Fruit fly (Drosophila melanogaster): Measurements from ENCODE around the gene alien.
A peak's percentile ranks its signal among the peaks of the same experiment; 100 is the strongest.

alien gene

DNA sequence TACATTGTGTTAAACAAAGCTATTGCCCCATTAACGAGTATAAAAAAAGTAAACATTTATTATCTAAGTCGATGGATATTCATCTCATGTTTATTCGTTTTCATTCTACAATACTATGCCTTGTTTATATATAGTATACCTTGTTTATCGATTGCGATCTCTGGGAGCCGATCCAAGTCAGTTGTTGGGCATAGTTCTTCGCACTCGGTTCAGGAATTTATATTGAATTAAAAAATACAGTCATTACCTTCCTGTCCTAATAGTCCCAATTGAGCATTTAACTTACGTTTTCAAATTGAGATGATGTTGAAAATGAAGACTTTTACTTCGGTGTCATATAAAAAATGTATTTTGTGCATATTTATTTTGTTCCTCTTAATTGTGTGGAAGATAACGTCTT lies 32.5 kb downstream of the alien start, which contains the start of gene CG32984:
CG32984 (plus strand) TSS at position 301 of the 400 bp plus-strand sequence.
- TF ChIP-seq CG31627 (GFP tag; optimal IDR thresholded peaks at IDR 0.05) (no peak), topi (GFP tag; optimal IDR thresholded peaks at IDR 0.05) (no peak), Eip78C (GFP tag) (no peak), CG11762 (GFP tag; optimal IDR thresholded peaks at IDR 0.05; ENCODE audit: insufficient read depth) (no peak), Sox14 (GFP tag; optimal IDR thresholded peaks at IDR 0.05) (no peak), CG8632 (GFP tag; optimal IDR thresholded peaks at IDR 0.05) (no peak), Hr39 (GFP tag; optimal IDR thresholded peaks at IDR 0.05) (no peak), CG6276 (GFP tag; optimal IDR thresholded peaks at IDR 0.05) (no peak), Hr4 (GFP tag; optimal IDR thresholded peaks at IDR 0.05) (no peak), salr (GFP tag; optimal IDR thresholded peaks at IDR 0.05) (no peak), CG10669 (GFP tag; optimal IDR thresholded peaks at IDR 0.05) (no peak), vri (GFP tag; optimal IDR thresholded peaks at IDR 0.05) (no peak), Hr38 (GFP tag; optimal IDR thresholded peaks at IDR 0.05) (no peak), Lpt (GFP tag; optimal IDR thresholded peaks at IDR 0.05) (no peak), svp (GFP tag) (no peak), fd85E (GFP tag; optimal IDR thresholded peaks at IDR 0.05) (no peak), CG3919 (GFP tag; optimal IDR thresholded peaks at IDR 0.05) (no peak)

DNA sequence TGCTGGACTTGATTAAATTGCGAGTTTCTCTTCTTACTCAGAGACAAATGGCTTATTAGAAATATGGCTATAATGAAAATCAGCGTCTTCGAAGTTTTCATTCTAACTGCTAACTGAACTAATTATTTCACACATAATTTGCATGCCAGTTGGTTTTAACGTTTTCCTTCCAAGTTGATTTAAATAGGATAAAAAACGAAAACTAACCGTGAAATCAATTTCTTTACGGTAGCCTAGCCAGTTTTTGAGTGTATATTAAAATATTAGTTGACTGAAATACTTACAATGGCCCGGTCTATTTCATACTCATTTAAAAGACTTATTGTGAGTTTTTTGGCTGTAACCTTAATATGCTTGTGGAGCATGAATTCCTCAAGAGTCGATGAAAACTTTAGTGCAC lies 34.9 kb downstream of the alien start, which contains the start of the genes CG9525 and CG32985:
CG9525 (minus strand) TSS at position 101 of the 400 bp plus-strand sequence.
CG32985 (plus strand) TSS at position 280 of the 400 bp plus-strand sequence.
- no peak for TF ChIP-seq salr (GFP tag; optimal IDR thresholded peaks at IDR 0.05)

DNA sequence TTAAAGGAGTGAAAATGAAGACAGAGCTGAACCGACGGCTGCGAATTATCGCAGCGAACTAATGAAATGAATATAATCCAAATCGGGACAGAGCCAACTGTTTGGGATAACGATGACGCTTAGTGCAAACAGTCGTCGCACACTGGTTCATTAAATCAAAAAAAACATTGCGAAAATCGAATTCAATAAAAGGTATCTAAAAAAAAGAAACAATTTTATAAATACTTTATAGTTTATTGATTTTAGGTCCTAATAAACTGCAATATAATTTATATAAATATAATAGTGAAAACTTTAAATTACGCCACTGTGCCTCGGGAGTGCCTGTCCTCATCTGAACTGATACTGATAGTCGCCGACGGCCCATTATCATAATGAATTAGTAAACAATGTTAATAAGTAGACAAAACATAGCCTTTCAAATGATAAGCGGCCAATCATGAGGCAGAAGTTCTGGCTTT lies 38.1 kb downstream of the alien start, which contains the start of gene CG31886:
CG31886 (minus strand) TSS at position 51 of the 461 bp plus-strand sequence.
- peak; percentile 27 for TF ChIP-seq CG10631 (GFP tag; optimal IDR thresholded peaks at IDR 0.05)
- no peak for TF ChIP-seq CG6854 (GFP tag; optimal IDR thresholded peaks at IDR 0.05)
- TF ChIP-seq topi (GFP tag; optimal IDR thresholded peaks at IDR 0.05): no peak
- TF ChIP-seq CG1621 (tag; optimal IDR thresholded peaks at IDR 0.05): no peak
- TF ChIP-seq Blimp-1 (GFP tag; optimal IDR thresholded peaks at IDR 0.05): no peak
- TF ChIP-seq CG34406 (GFP tag; optimal IDR thresholded peaks at IDR 0.05): no peak
- TF ChIP-seq OdsH (GFP tag; optimal IDR thresholded peaks at IDR 0.05): peak; percentile 56
- no peak for TF ChIP-seq Eip78C (GFP tag)
- peak; percentile 20 for TF ChIP-seq CG3919 (GFP tag; optimal IDR thresholded peaks at IDR 0.05)
- peak; percentile 1 for TF ChIP-seq CG10669 (GFP tag; optimal IDR thresholded peaks at IDR 0.05)
- TF ChIP-seq fd59A (GFP tag; optimal IDR thresholded peaks at IDR 0.05): no peak
- TF ChIP-seq svp (GFP tag): peak; percentile 24
- no peak for TF ChIP-seq CG6792 (GFP tag; optimal IDR thresholded peaks at IDR 0.05)
- peak; percentile 10 for TF ChIP-seq acj6 (GFP tag; optimal IDR thresholded peaks at IDR 0.05)
- no peak for TF ChIP-seq CG6808 (GFP tag; optimal IDR thresholded peaks at IDR 0.05)
- no peak for TF ChIP-seq dac (GFP tag; optimal IDR thresholded peaks at IDR 0.05)
- TF ChIP-seq lz (GFP tag; optimal IDR thresholded peaks at IDR 0.05): no peak
- TF ChIP-seq CG11294 (GFP tag; IDR thresholded peaks at IDR 0.05): peak; percentile 44
- peak; percentile 75 for TF ChIP-seq CG32006 (GFP tag; optimal IDR thresholded peaks at IDR 0.05)
- TF ChIP-seq eg (GFP tag; IDR thresholded peaks at IDR 0.05): peak; percentile 82; the same call in 2 of the 3 replicates
- TF ChIP-seq CG6276 (GFP tag; optimal IDR thresholded peaks at IDR 0.05): peak; percentile 73
- TF ChIP-seq pdm3 (GFP tag; optimal IDR thresholded peaks at IDR 0.05): peak; percentile 25
- TF ChIP-seq ss (GFP tag; optimal IDR thresholded peaks at IDR 0.05): no peak
- TF ChIP-seq achi (GFP tag; optimal IDR thresholded peaks at IDR 0.05): peak; percentile 45
- peak; percentile 17 for TF ChIP-seq CG4318 (GFP tag; optimal IDR thresholded peaks at IDR 0.05)
- peak in 1 of 2 experiments; percentile 11 for TF ChIP-seq salr (GFP tag; optimal IDR thresholded peaks at IDR 0.05)
- TF ChIP-seq net (GFP tag; optimal IDR thresholded peaks at IDR 0.05): no peak
- TF ChIP-seq Hr39 (GFP tag; optimal IDR thresholded peaks at IDR 0.05): no peak
- TF ChIP-seq CG16779 (tag; optimal IDR thresholded peaks at IDR 0.05): peak; percentile 29
- TF ChIP-seq fkh (GFP tag; optimal IDR thresholded peaks at IDR 0.05): peak; percentile 56
- TF ChIP-seq CG11762 (GFP tag; optimal IDR thresholded peaks at IDR 0.05; ENCODE audit: insufficient read depth): no peak
- peak; percentile 15 for TF ChIP-seq Hr4 (GFP tag; optimal IDR thresholded peaks at IDR 0.05)
- TF ChIP-seq CG8119 (GFP tag; IDR thresholded peaks at IDR 0.05): peak; percentile 84; the same call in 2 of the 3 replicates
- no peak for TF ChIP-seq CG8319 (GFP tag; optimal IDR thresholded peaks at IDR 0.05)
- TF ChIP-seq cyc (GFP tag; optimal IDR thresholded peaks at IDR 0.05): no peak
